Worm (Caenorhabditis elegans) whole organism, early embryonic: Measurements from ENCODE around the gene C53B7.6.

Source experiments
- aly-1 ChIP-seq: sonication (generic microtip); optimal IDR thresholded peaks from 2 replicates; lab custom pipeline; 2016; ENCODE audit warnings: missing genetic modification characterization, missing compliant biosample characterization
- ama-1 ChIP-seq: fragments of 150-350 bp; optimal IDR thresholded peaks from 2 replicates; lab custom pipeline; 2014
- ets-7 ChIP-seq: sonication (generic microtip); optimal IDR thresholded peaks from 2 replicates; lab custom pipeline; 2016; ENCODE audit warnings: missing genotype, missing genetic modification characterization, missing compliant biosample characterization
- flt-1 ChIP-seq: fragments of 200-800 bp; sonication (Bioruptor generic); IDR thresholded peaks from 2 replicates; pipeline ENCODE4 v1.3.6; 2022; ENCODE audit warnings: missing genetic modification characterization, missing compliant biosample characterization
- hnd-1 ChIP-seq: sonication (generic microtip); optimal IDR thresholded peaks from 2 replicates; lab custom pipeline; 2016; ENCODE audit warnings: missing genetic modification characterization, missing compliant biosample characterization

- TF ChIP-seq ets-7 (tag; lab: Kevin White, UChicago) = no peak
- no peak for TF ChIP-seq aly-1 (tag; lab: Kevin White, UChicago)
- no peak for TF ChIP-seq flt-1
- TF ChIP-seq ama-1 (lab: Kevin White, UChicago) = no peak
- no peak for TF ChIP-seq hnd-1 (tag; lab: Kevin White, UChicago)
Observed at ce11 chrX:6877436-6877835, 8.9 kb upstream of the C53B7.6 start, which contains the start of gene col-173.
